Worm (Caenorhabditis elegans) whole organism, midembryonic: Measurements from ENCODE around the gene K06H6.5.

Source experiments
- T22C8.4 ChIP-seq: fragments of 200-800 bp; sonication (Bioruptor generic); IDR thresholded peaks from 2 replicates; pipeline ENCODE4 v1.3.6; 2022; ENCODE audit warnings: missing genetic modification characterization, missing compliant biosample characterization
- cog-1 ChIP-seq: sonication (generic microtip); optimal IDR thresholded peaks from 2 replicates; lab custom pipeline; 2016; ENCODE audit warnings: missing genetic modification characterization, missing compliant biosample characterization
- flt-1 ChIP-seq: fragments of 200-800 bp; sonication (Bioruptor generic); IDR thresholded peaks from 2 replicates; pipeline ENCODE4 v1.3.6; 2022; ENCODE audit warnings: missing genetic modification characterization, missing compliant biosample characterization
- med-1 ChIP-seq: sonication (generic microtip); optimal IDR thresholded peaks from 2 replicates; lab custom pipeline; 2017; ENCODE audit warnings: missing genetic modification characterization, mild to moderate bottlenecking, missing compliant biosample characterization, antibody characterized with exemption, missing genetic modification reagents; ENCODE audit not compliant: insufficient read depth
- ref-1 ChIP-seq: fragments of 200-800 bp; sonication (Bioruptor generic); conservative IDR thresholded peaks from 2 replicates; pipeline ENCODE4 v1.3.6; 2022; ENCODE audit warnings: missing genetic modification reagents, missing genetic modification characterization, missing compliant biosample characterization
- ztf-29 ChIP-seq: fragments of 200-800 bp; sonication (Bioruptor generic); IDR thresholded peaks from 2 replicates; pipeline ENCODE4 v1.3.6; 2022; ENCODE audit warnings: missing genetic modification reagents, missing genetic modification characterization, missing compliant biosample characterization

DNA sequence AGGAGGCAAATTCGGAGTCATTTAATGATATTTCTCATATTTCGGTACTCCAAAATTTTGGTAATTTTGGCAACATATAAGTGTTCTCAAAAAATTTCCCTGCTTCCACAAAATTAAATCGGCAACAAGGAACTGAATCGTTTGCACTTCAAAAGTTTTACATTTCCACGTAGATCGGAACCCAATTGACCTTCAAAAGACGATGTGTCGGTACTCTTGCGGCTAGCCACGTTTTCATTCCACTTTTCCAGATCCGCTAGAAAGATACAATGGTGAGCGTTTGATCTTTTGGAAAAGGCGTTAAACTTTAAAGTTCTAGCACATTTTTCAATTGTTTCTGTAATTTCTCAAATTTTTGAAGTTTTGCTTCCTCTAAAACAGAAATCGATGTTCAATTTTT is 20.8 kb downstream of the K06H6.5 start:
- TF ChIP-seq ref-1 (GFP tag; lab: Robert Waterston, UW) (no peak), cog-1 (no peak), ztf-29 (GFP tag; lab: Robert Waterston, UW) (no peak), flt-1 (GFP tag; lab: Robert Waterston, UW) (no peak), T22C8.4 (GFP tag; lab: Robert Waterston, UW) (no peak), med-1 (GFP tag; lab: Kevin White, UChicago) (no peak)
